Worm (Caenorhabditis elegans) whole organism, L2 larva: ENCODE results near the gene D2096.10.

Source experiments
- C34F6.9 ChIP-seq: fragments of 150-350 bp; optimal IDR thresholded peaks from 2 replicates; lab custom pipeline; 2014; ENCODE audit warnings: missing biosample characterization, missing genetic modification characterization
- F13H6.1 ChIP-seq: sonication (generic microtip); optimal IDR thresholded peaks from 2 replicates; lab custom pipeline; 2016; ENCODE audit warnings: missing genetic modification characterization, missing compliant biosample characterization
- R02D3.7 ChIP-seq: fragments of 150-350 bp; optimal IDR thresholded peaks from 2 replicates; lab custom pipeline; 2014; ENCODE audit warnings: missing biosample characterization, missing genetic modification characterization
- Y55F3AM.14 ChIP-seq: fragments of 200-800 bp; sonication (Bioruptor generic); optimal IDR thresholded peaks from 2 replicates; lab custom pipeline; 2018; ENCODE audit warnings: mild to moderate bottlenecking, missing genetic modification characterization, missing compliant biosample characterization
- ZK546.5 ChIP-seq: sonication (generic microtip); optimal IDR thresholded peaks from 2 replicates; lab custom pipeline; 2017; ENCODE audit warnings: missing biosample characterization, missing genetic modification characterization
- alr-1 ChIP-seq: fragments of 150-350 bp; optimal IDR thresholded peaks from 2 replicates; lab custom pipeline; 2014; ENCODE audit warnings: missing biosample characterization, missing genetic modification characterization
- aly-2 ChIP-seq: fragments of 150-350 bp; optimal IDR thresholded peaks from 2 replicates; lab custom pipeline; 2014; ENCODE audit warnings: missing biosample characterization, missing genetic modification characterization
- ama-1 ChIP-seq: fragments of 150-350 bp; optimal IDR thresholded peaks from 2 replicates; lab custom pipeline; 2018; ENCODE audit warnings: inconsistent platforms
- blmp-1 ChIP-seq: sonication (generic microtip); optimal IDR thresholded peaks from 2 replicates; lab custom pipeline; 2017; ENCODE audit warnings: missing genetic modification characterization, mild to moderate bottlenecking, missing compliant biosample characterization, antibody characterized with exemption, moderate library complexity; ENCODE audit not compliant: insufficient read depth
- ceh-16 ChIP-seq: fragments of 150-350 bp; optimal IDR thresholded peaks from 2 replicates; lab custom pipeline; 2014; ENCODE audit warnings: missing biosample characterization, missing genetic modification characterization
- ceh-82 ChIP-seq: fragments of 150-350 bp; optimal IDR thresholded peaks from 2 replicates; lab custom pipeline; 2014; ENCODE audit warnings: missing biosample characterization, missing genetic modification characterization
- crh-2 ChIP-seq: sonication (generic microtip); optimal IDR thresholded peaks from 2 replicates; lab custom pipeline; 2017; ENCODE audit warnings: missing biosample characterization, missing genetic modification characterization
- dmd-4 ChIP-seq: sonication (generic microtip); optimal IDR thresholded peaks from 2 replicates; lab custom pipeline; 2017; ENCODE audit warnings: missing biosample characterization, missing genetic modification characterization
- egl-27 ChIP-seq: sonication (generic microtip); optimal IDR thresholded peaks from 3 replicates; lab custom pipeline; 2017; ENCODE audit warnings: missing biosample characterization, missing genetic modification reagents, missing genetic modification characterization
- elt-1 ChIP-seq: fragments of 150-350 bp; optimal IDR thresholded peaks from 2 replicates; lab custom pipeline; 2014; ENCODE audit warnings: missing biosample characterization, missing genetic modification characterization
- elt-3 ChIP-seq: sonication (generic microtip); optimal IDR thresholded peaks from 2 replicates; lab custom pipeline; 2017; ENCODE audit warnings: missing biosample characterization, missing genetic modification characterization
- fos-1 ChIP-seq: fragments of 150-350 bp; optimal IDR thresholded peaks from 2 replicates; lab custom pipeline; 2014; ENCODE audit warnings: missing biosample characterization, missing genetic modification characterization
- gmeb-1 ChIP-seq: fragments of 150-350 bp; optimal IDR thresholded peaks from 2 replicates; lab custom pipeline; 2014; ENCODE audit warnings: missing biosample characterization, missing genetic modification characterization
- lin-11 ChIP-seq: fragments of 150-350 bp; sonication (generic microtip); optimal IDR thresholded peaks from 2 replicates; lab custom pipeline; 2014; ENCODE audit warnings: missing biosample characterization, missing genetic modification characterization, inconsistent platforms, mixed read lengths
- lin-13 ChIP-seq: fragments of 150-350 bp; optimal IDR thresholded peaks from 2 replicates; lab custom pipeline; 2014; ENCODE audit warnings: missing biosample characterization, missing genetic modification reagents, missing genetic modification characterization
- lin-39 ChIP-seq: fragments of 150-350 bp; optimal IDR thresholded peaks from 2 replicates; lab custom pipeline; 2014; ENCODE audit warnings: missing biosample characterization, missing genetic modification reagents, missing genetic modification characterization
- lsy-2 ChIP-seq, 2 experiments: fragments of 150-350 bp in 1 of 2; sonication (generic microtip) in 1 of 2; optimal IDR thresholded peaks; 2 replicates each; lab custom pipeline; 2014 to 2017; ENCODE audit warnings: missing biosample characterization in 2 of 2, missing genetic modification characterization in 2 of 2
- mab-5 ChIP-seq: fragments of 150-350 bp; optimal IDR thresholded peaks from 2 replicates; lab custom pipeline; 2014; ENCODE audit warnings: missing biosample characterization, missing genetic modification characterization
- mbf-1 ChIP-seq: sonication (generic microtip); optimal IDR thresholded peaks from 2 replicates; lab custom pipeline; 2017; ENCODE audit warnings: missing biosample characterization, missing genetic modification characterization
- mdl-1 ChIP-seq, 2 experiments: fragments of 150-350 bp in 1 of 2; sonication (generic microtip) in 1 of 2; optimal IDR thresholded peaks; 2 replicates each; lab custom pipeline; 2017; ENCODE audit warnings: missing biosample characterization in 2 of 2, missing genetic modification characterization in 2 of 2
- nhr-10 ChIP-seq: sonication (generic microtip); optimal IDR thresholded peaks from 2 replicates; lab custom pipeline; 2017; ENCODE audit warnings: missing biosample characterization, missing genetic modification characterization
- nhr-11 ChIP-seq: fragments of 150-350 bp; optimal IDR thresholded peaks from 2 replicates; lab custom pipeline; 2014; ENCODE audit warnings: missing biosample characterization, missing genetic modification characterization
- nhr-12 ChIP-seq: fragments of 150-350 bp; optimal IDR thresholded peaks from 2 replicates; lab custom pipeline; 2014; ENCODE audit warnings: missing biosample characterization, missing genetic modification characterization
- nhr-129 ChIP-seq: fragments of 150-350 bp; optimal IDR thresholded peaks from 2 replicates; lab custom pipeline; 2014; ENCODE audit warnings: missing biosample characterization, missing genetic modification characterization
- nhr-21 ChIP-seq: fragments of 150-350 bp; optimal IDR thresholded peaks from 2 replicates; lab custom pipeline; 2014; ENCODE audit warnings: missing biosample characterization, missing genetic modification characterization
- nhr-23 ChIP-seq: fragments of 150-350 bp; optimal IDR thresholded peaks from 2 replicates; lab custom pipeline; 2014; ENCODE audit warnings: missing biosample characterization, missing genetic modification reagents, missing genetic modification characterization
- nhr-237 ChIP-seq: fragments of 150-350 bp; optimal IDR thresholded peaks from 2 replicates; lab custom pipeline; 2014; ENCODE audit warnings: missing biosample characterization, missing genetic modification characterization
- nhr-25 ChIP-seq: fragments of 150-350 bp; sonication (generic microtip); optimal IDR thresholded peaks from 3 replicates; lab custom pipeline; 2014; ENCODE audit warnings: missing biosample characterization, missing genetic modification characterization
- nhr-6 ChIP-seq: fragments of 150-350 bp; optimal IDR thresholded peaks from 2 replicates; lab custom pipeline; 2014; ENCODE audit warnings: missing biosample characterization, missing genetic modification characterization
- nhr-77 ChIP-seq: fragments of 150-350 bp; optimal IDR thresholded peaks from 2 replicates; lab custom pipeline; 2014; ENCODE audit warnings: missing biosample characterization, missing genetic modification characterization
- peb-1 ChIP-seq: fragments of 150-350 bp; optimal IDR thresholded peaks from 2 replicates; lab custom pipeline; 2014; ENCODE audit warnings: missing biosample characterization, missing genetic modification characterization
- sem-4 ChIP-seq: fragments of 150-350 bp; optimal IDR thresholded peaks from 2 replicates; lab custom pipeline; 2014; ENCODE audit warnings: missing biosample characterization, missing genetic modification reagents, missing genetic modification characterization
- skn-1 ChIP-seq: sonication (generic microtip); optimal IDR thresholded peaks from 2 replicates; lab custom pipeline; 2017; ENCODE audit warnings: missing biosample characterization, missing genetic modification characterization
- sma-3 ChIP-seq: sonication (generic microtip); optimal IDR thresholded peaks from 2 replicates; lab custom pipeline; 2016; ENCODE audit warnings: missing genetic modification reagents, missing genetic modification characterization, missing compliant biosample characterization
- sma-9 ChIP-seq, 2 experiments: fragments of 150-350 bp in 1 of 2; sonication (generic microtip) in 1 of 2; optimal IDR thresholded peaks; 2 replicates each; lab custom pipeline; 2014 to 2016; ENCODE audit warnings: missing genetic modification characterization in 2 of 2, mild to moderate bottlenecking in 1 of 2, missing biosample characterization in 1 of 2, missing compliant biosample characterization in 1 of 2, missing genetic modification reagents in 1 of 2, moderate library complexity in 1 of 2
- snpc-4 ChIP-seq: fragments of 150-350 bp; optimal IDR thresholded peaks from 2 replicates; lab custom pipeline; 2014; ENCODE audit warnings: missing biosample characterization, missing genetic modification characterization
- unc-39 ChIP-seq: fragments of 150-350 bp; optimal IDR thresholded peaks from 2 replicates; lab custom pipeline; 2014; ENCODE audit warnings: missing biosample characterization, missing genetic modification characterization
- unc-55 ChIP-seq: fragments of 150-350 bp; sonication (generic microtip); optimal IDR thresholded peaks from 3 replicates; lab custom pipeline; 2014; ENCODE audit warnings: missing biosample characterization, missing genetic modification reagents, missing genetic modification characterization
- unc-62 ChIP-seq: fragments of 150-350 bp; optimal IDR thresholded peaks from 2 replicates; lab custom pipeline; 2014; ENCODE audit warnings: missing biosample characterization, missing genetic modification reagents, missing genetic modification characterization
- zag-1 ChIP-seq: fragments of 150-350 bp; optimal IDR thresholded peaks from 2 replicates; lab custom pipeline; 2014; ENCODE audit warnings: missing biosample characterization, missing genetic modification characterization
- ztf-1 ChIP-seq: fragments of 200-800 bp; sonication (Bioruptor generic); conservative IDR thresholded peaks from 2 replicates; pipeline ENCODE4 v1.3.6; 2022; ENCODE audit warnings: missing genetic modification characterization, missing compliant biosample characterization
- ztf-11 ChIP-seq: sonication (generic microtip); optimal IDR thresholded peaks from 2 replicates; lab custom pipeline; 2017; ENCODE audit warnings: missing biosample characterization, missing genetic modification characterization
- ztf-4 ChIP-seq: fragments of 150-350 bp; optimal IDR thresholded peaks from 2 replicates; lab custom pipeline; 2014; ENCODE audit warnings: missing biosample characterization, missing genetic modification characterization

The D2096.10 gene

ce11 chrIV:8428492-8428891, 39.5 kb upstream of the D2096.10 start:
- TF ChIP-seq sma-3 (GFP tag; lab: Kevin White, UChicago): peak; percentile 95
- peak; percentile 51 for TF ChIP-seq mab-5 (tag; lab: Kevin White, UChicago)
- no peak for TF ChIP-seq unc-39 (tag; lab: Kevin White, UChicago)
- TF ChIP-seq nhr-12 (tag; lab: Kevin White, UChicago): no peak
- TF ChIP-seq ceh-82 (tag; lab: Kevin White, UChicago): no peak
- TF ChIP-seq unc-62: no peak
- TF ChIP-seq ztf-11 (tag; lab: Kevin White, UChicago): no peak
- TF ChIP-seq lin-13 (GFP tag; lab: Kevin White, UChicago): peak; percentile 65
- TF ChIP-seq sma-9 (GFP tag; optimal IDR thresholded peaks at IDR 0.05; lab: Kevin White, UChicago): peak; percentile 89
- TF ChIP-seq sma-9 (tag; optimal IDR thresholded peaks at IDR 0.05; lab: Kevin White, UChicago): no peak
- peak; percentile 72 for TF ChIP-seq crh-2 (tag; lab: Kevin White, UChicago)
- no peak for TF ChIP-seq nhr-237 (tag; lab: Kevin White, UChicago)
- TF ChIP-seq fos-1 (tag; lab: Kevin White, UChicago): peak; percentile 86
- peak; percentile 99 for TF ChIP-seq snpc-4 (tag; lab: Kevin White, UChicago)
- peak; percentile 81 for TF ChIP-seq Y55F3AM.14 (GFP tag; lab: Kevin White, UChicago)
- no peak for TF ChIP-seq elt-1 (tag; lab: Kevin White, UChicago)
- peak; percentile 39 for TF ChIP-seq R02D3.7 (tag; lab: Kevin White, UChicago)
- TF ChIP-seq zag-1 (tag; lab: Kevin White, UChicago): no peak
- peak; percentile 44 for TF ChIP-seq sem-4 (tag; lab: Kevin White, UChicago)
- no peak for TF ChIP-seq nhr-11 (tag; lab: Kevin White, UChicago)
- TF ChIP-seq dmd-4: no peak
- no peak for TF ChIP-seq ZK546.5
- no peak for TF ChIP-seq aly-2 (tag; lab: Kevin White, UChicago)
- peak; percentile 82 to 88 for TF ChIP-seq lsy-2 (tag; optimal IDR thresholded peaks at IDR 0.05; lab: Kevin White, UChicago)
- peak; percentile 27 for TF ChIP-seq nhr-10 (tag; lab: Kevin White, UChicago)
- TF ChIP-seq nhr-6 (tag; lab: Kevin White, UChicago): peak; percentile 50
- no peak for TF ChIP-seq peb-1 (tag; lab: Kevin White, UChicago)
- no peak for TF ChIP-seq elt-3
- peak in 1 of 2 experiments; percentile 39 for TF ChIP-seq mdl-1 (tag; optimal IDR thresholded peaks at IDR 0.05; lab: Kevin White, UChicago)
- peak; percentile 68 for TF ChIP-seq egl-27
- peak; percentile 61 for TF ChIP-seq nhr-25 (tag; lab: Kevin White, UChicago)
- TF ChIP-seq nhr-77 (tag; lab: Kevin White, UChicago): peak; percentile 18
- peak; percentile 78 for TF ChIP-seq nhr-21 (tag; lab: Kevin White, UChicago)
- TF ChIP-seq mbf-1 (tag; lab: Kevin White, UChicago): no peak
- no peak for TF ChIP-seq alr-1
- peak; percentile 81 for TF ChIP-seq F13H6.1 (tag; lab: Kevin White, UChicago)
- TF ChIP-seq blmp-1 (tag; lab: Kevin White, UChicago): peak; percentile 76
- no peak for TF ChIP-seq nhr-23 (tag; lab: Kevin White, UChicago)
- peak; percentile 66 for TF ChIP-seq nhr-129 (tag; lab: Kevin White, UChicago)
- TF ChIP-seq ztf-4 (tag; lab: Kevin White, UChicago): peak; percentile 46
- no peak for TF ChIP-seq skn-1 (tag; lab: Kevin White, UChicago)
- no peak for TF ChIP-seq ztf-1
- TF ChIP-seq C34F6.9: peak; percentile 60
- no peak for TF ChIP-seq lin-39 (tag; lab: Kevin White, UChicago)
- peak; percentile 61 for TF ChIP-seq unc-55 (GFP tag; lab: Kevin White, UChicago)
- TF ChIP-seq ceh-16: peak; percentile 45
- peak; percentile 98 for TF ChIP-seq ama-1 (lab: Kevin White, UChicago)
- peak; percentile 77 for TF ChIP-seq gmeb-1 (tag; lab: Kevin White, UChicago)
- TF ChIP-seq lin-11 (tag; lab: Kevin White, UChicago): peak; percentile 69
